Fruit fly (Drosophila melanogaster) Kc167 (cell line): Measurements from ENCODE around the gene CG1463.
A peak's percentile ranks its signal among the peaks of the same experiment; 100 is the strongest.

Experiments used
- Myc ChIP-seq: fragments of >200 bp; optimal IDR thresholded peaks from 2 replicates; lab custom pipeline; 2017; ENCODE audit warnings: missing external identifiers
- Sin3A ChIP-seq: fragments of >200 bp; optimal IDR thresholded peaks from 2 replicates; lab custom pipeline; 2018; ENCODE audit warnings: missing external identifiers
- h ChIP-seq: fragments of >200 bp; optimal IDR thresholded peaks from 3 replicates; lab custom pipeline; 2018; ENCODE audit warnings: missing external identifiers
- insv ChIP-seq: fragments of >200 bp; optimal IDR thresholded peaks from 3 replicates; lab custom pipeline; 2018; ENCODE audit warnings: missing external identifiers
- psq ChIP-seq: fragments of >200 bp; optimal IDR thresholded peaks from 2 replicates; lab custom pipeline; 2017; ENCODE audit warnings: missing external identifiers
- ttk ChIP-seq: sonication (Bioruptor generic); optimal IDR thresholded peaks from 2 replicates; lab custom pipeline; 2017; ENCODE audit warnings: missing external identifiers

CG1463 gene

DNA sequence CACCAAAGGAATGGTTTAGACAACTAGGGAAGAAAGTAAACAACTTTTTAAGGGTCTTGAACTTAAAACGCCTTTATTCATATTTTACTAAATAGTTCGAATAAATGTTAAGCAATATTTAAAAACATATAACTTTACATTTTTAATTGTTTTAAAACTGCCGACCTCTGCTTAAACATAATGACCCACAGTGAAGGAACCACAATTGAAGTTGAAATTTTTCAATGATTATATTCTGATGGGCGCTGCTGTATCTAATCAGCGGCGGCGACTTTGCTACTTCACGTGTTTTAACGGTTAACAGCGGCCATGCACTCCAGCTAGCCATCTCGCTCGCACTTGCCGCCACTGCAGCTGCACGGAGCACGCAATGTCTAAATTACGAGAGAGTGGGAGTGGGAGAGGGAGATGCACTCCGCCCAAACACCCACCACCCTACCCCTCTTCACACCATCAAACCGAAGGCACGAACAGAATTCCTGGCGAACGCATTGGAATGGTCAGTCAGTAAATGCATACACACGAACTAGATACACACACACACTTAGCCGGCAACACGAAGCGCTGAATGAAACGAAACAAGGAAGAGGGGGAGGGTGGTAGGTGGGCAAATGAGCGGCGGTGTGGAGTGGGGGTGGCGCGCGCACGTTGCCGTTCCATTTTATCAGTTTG, 32.6 kb downstream of the CG1463 start:
- no peak for TF ChIP-seq Myc
- TF ChIP-seq ttk (lab: Kevin White, UChicago) = no peak
- no peak for TF ChIP-seq insv (lab: Kevin White, UChicago)
- TF ChIP-seq Sin3A (lab: Kevin White, UChicago) = no peak
- TF ChIP-seq h (lab: Kevin White, UChicago) = no peak
- TF ChIP-seq psq (lab: Kevin White, UChicago) = no peak

- TF ChIP-seq ttk (lab: Kevin White, UChicago) (no peak), h (lab: Kevin White, UChicago) (no peak)
Measured at dm6 chrX:12578328-12578700, 33.2 kb downstream of the CG1463 start.

DNA sequence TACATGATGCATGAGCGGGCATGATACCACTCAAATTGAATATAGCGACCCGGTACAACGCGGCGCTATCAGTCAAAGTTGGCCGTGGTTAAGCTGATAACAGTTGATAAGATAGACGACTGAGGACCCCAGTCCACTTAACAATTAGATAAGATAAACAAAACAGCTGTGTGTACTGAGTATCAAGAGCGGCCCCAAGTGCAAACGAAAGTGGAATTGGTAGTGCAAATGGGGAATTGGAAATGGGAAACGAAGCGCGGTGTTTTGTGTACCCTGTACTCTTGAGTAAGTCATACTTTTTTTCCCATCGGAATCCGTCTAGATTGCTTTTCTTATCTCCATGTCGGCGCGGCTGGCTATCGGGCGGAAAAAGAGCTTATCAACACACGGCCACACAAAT, 33.7 kb downstream of the CG1463 start:
- TF ChIP-seq ttk (lab: Kevin White, UChicago) (no peak), Myc (no peak), psq (lab: Kevin White, UChicago) (no peak), Sin3A (lab: Kevin White, UChicago) (no peak), insv (lab: Kevin White, UChicago) (no peak), h (lab: Kevin White, UChicago) (no peak)

DNA sequence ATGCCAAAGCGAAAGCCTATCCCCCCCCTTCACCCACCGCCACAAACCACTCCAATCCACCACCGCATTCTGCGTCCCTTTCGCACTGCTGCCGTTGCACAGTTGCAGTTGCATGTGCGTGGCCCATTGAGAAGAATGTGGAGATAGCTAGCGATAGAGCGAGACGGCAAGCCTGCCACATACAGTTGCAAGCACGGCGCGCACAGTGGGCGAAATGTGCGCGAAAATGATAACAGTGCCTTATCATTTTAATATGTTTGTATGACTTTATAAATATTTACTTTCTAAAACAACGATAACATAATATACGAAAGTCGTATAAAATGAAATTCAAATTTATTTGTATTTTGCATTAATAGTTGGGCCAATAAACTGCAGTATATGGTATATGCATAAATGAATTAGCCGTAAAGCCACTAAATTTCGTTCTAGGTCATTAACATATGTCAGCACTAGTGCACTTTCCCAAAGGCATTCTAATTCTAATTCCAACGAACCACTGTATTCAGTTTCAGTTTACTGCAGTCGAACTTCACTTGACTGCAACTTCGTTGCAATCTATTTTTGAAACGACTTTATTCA, 35.5 kb downstream of the CG1463 start:
- no peak for TF ChIP-seq psq (lab: Kevin White, UChicago)
- TF ChIP-seq ttk (lab: Kevin White, UChicago) = no peak
- TF ChIP-seq h (lab: Kevin White, UChicago) = no peak
- TF ChIP-seq Sin3A (lab: Kevin White, UChicago) = no peak
- no peak for TF ChIP-seq Myc
- no peak for TF ChIP-seq insv (lab: Kevin White, UChicago)

dm6 chrX:12575292-12575826, 36.1 kb downstream of the CG1463 start:
- TF ChIP-seq Sin3A (lab: Kevin White, UChicago) (no peak), psq (lab: Kevin White, UChicago) (peak; percentile 10)

- TF ChIP-seq psq (lab: Kevin White, UChicago) (peak; percentile 32), ttk (lab: Kevin White, UChicago) (no peak)
Measured at dm6 chrX:12574666-12575202, 36.7 kb downstream of the CG1463 start.

dm6 chrX:12568292-12568923, 43.1 kb downstream of the CG1463 start, which contains the start of gene hwt:
Gene hwt (minus strand): TSS chrX:12568452.
- no peak for TF ChIP-seq Sin3A (lab: Kevin White, UChicago)
- TF ChIP-seq Myc = no peak
- no peak for TF ChIP-seq psq (lab: Kevin White, UChicago)
- no peak for TF ChIP-seq ttk (lab: Kevin White, UChicago)
- no peak for TF ChIP-seq insv (lab: Kevin White, UChicago)
- no peak for TF ChIP-seq h (lab: Kevin White, UChicago)

DNA sequence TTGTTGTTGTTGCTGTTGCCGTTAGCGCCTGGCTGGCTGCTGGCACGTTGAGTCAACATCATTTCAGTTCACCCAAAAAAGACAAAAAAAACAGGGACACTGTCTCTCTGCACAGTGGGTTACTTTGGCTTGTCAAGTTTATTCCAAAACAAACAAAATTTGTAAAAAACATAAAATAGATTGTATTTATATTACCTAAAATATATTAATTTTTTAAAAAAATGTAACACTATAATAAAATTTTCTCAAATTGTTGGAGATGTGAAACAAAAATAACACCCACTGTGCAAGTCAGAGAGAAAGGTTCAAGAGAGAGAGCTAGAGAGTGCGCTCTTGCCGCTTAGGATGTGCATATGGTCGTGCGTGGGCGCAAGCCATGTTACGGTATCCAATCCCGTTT, 43.8 kb downstream of the CG1463 start:
- TF ChIP-seq psq (lab: Kevin White, UChicago) = no peak
- no peak for TF ChIP-seq Myc
- no peak for TF ChIP-seq ttk (lab: Kevin White, UChicago)
